Worm (Caenorhabditis elegans) whole organism, young adult: ENCODE results near the gene ZK1307.1.
A peak's percentile ranks its signal among the peaks of the same experiment; 100 is the strongest.

Experiments
- B0019.2 ChIP-seq: fragments of 200-800 bp; sonication (Bioruptor generic); conservative IDR thresholded peaks from 2 replicates; pipeline ENCODE4 v1.3.6; 2022; ENCODE audit warnings: missing genetic modification reagents, missing genetic modification characterization, missing compliant biosample characterization
- C06A6.2 ChIP-seq: fragments of 200-800 bp; sonication (Bioruptor generic); conservative IDR thresholded peaks from 2 replicates; pipeline ENCODE4 v1.3.6; 2022; ENCODE audit warnings: missing genetic modification characterization, missing compliant biosample characterization
- F22D6.2 ChIP-seq: sonication (generic microtip); optimal IDR thresholded peaks from 2 replicates; lab custom pipeline; 2016; ENCODE audit warnings: mild to moderate bottlenecking, missing genetic modification characterization, missing compliant biosample characterization
- F52B5.7 ChIP-seq: sonication (generic microtip); optimal IDR thresholded peaks from 2 replicates; lab custom pipeline; 2016; ENCODE audit warnings: mild to moderate bottlenecking, missing genetic modification characterization, missing compliant biosample characterization
- F57C9.4 ChIP-seq: sonication (generic microtip); optimal IDR thresholded peaks from 2 replicates; lab custom pipeline; 2017; ENCODE audit warnings: mild to moderate bottlenecking, missing genetic modification characterization, missing compliant biosample characterization
- K11D2.4 ChIP-seq: fragments of 200-800 bp; sonication (Bioruptor generic); IDR thresholded peaks from 2 replicates; pipeline ENCODE4 v1.3.6; 2022; ENCODE audit warnings: missing genetic modification reagents, missing genetic modification characterization, missing compliant biosample characterization
- K12H6.12 ChIP-seq: fragments of 200-800 bp; sonication (Bioruptor generic); optimal IDR thresholded peaks from 2 replicates; lab custom pipeline; 2018; ENCODE audit warnings: mild to moderate bottlenecking, missing genetic modification characterization, missing compliant biosample characterization
- Y67H2A.10 ChIP-seq: fragments of 200-800 bp; sonication (Bioruptor generic); conservative IDR thresholded peaks from 2 replicates; pipeline ENCODE4 v1.3.6; 2022; ENCODE audit warnings: missing genetic modification reagents, missing genetic modification characterization, missing compliant biosample characterization
- Y79H2A.3 ChIP-seq: fragments of 200-800 bp; sonication (Bioruptor generic); conservative IDR thresholded peaks from 2 replicates; pipeline ENCODE4 v1.3.6; 2022; ENCODE audit warnings: missing genetic modification reagents, missing genetic modification characterization, missing compliant biosample characterization
- ama-1 ChIP-seq, 3 experiments: fragments of 150-350 bp in 1 of 3; sonication (generic microtip) in 2 of 3; optimal IDR thresholded peaks; 2 replicates each; lab custom pipeline; 2014 to 2018; ENCODE audit warnings: missing biosample characterization in 2 of 3, missing genetic modification characterization in 2 of 3, missing genetic modification reagents in 2 of 3
- athp-1 ChIP-seq: sonication (generic microtip); optimal IDR thresholded peaks from 2 replicates; lab custom pipeline; 2017; ENCODE audit warnings: mild to moderate bottlenecking, missing genetic modification characterization, missing compliant biosample characterization
- attf-5 ChIP-seq: fragments of 200-800 bp; sonication (Bioruptor generic); optimal IDR thresholded peaks from 2 replicates; lab custom pipeline; 2018; ENCODE audit warnings: mild to moderate bottlenecking, missing genetic modification characterization, missing compliant biosample characterization
- ccch-3 ChIP-seq: fragments of 200-800 bp; sonication (Bioruptor generic); optimal IDR thresholded peaks from 2 replicates; lab custom pipeline; 2018; ENCODE audit warnings: mild to moderate bottlenecking, missing genetic modification characterization, missing compliant biosample characterization
- cebp-1 ChIP-seq, 2 experiments: fragments of 200-800 bp in 1 of 2; sonication (Bioruptor generic) in 1 of 2; sonication (generic microtip) in 1 of 2; IDR thresholded peaks in 1 of 2; optimal IDR thresholded peaks in 1 of 2; 2 replicates each; pipeline versions ENCODE4 v1.3.6 to Lab custom; 2017 to 2022; ENCODE audit warnings: missing compliant biosample characterization in 2 of 2, missing genetic modification characterization in 2 of 2, mild to moderate bottlenecking in 1 of 2, missing genetic modification reagents in 1 of 2, moderate library complexity in 1 of 2
- ceh-91 ChIP-seq: fragments of 200-800 bp; sonication (Bioruptor generic); IDR thresholded peaks from 2 replicates; pipeline ENCODE4 v1.3.6; 2022; ENCODE audit warnings: missing genetic modification reagents, missing genetic modification characterization, missing compliant biosample characterization
- die-1 ChIP-seq: sonication (generic microtip); optimal IDR thresholded peaks from 2 replicates; lab custom pipeline; 2016; ENCODE audit warnings: missing genotype, mild to moderate bottlenecking, missing genetic modification characterization, missing compliant biosample characterization
- efl-1 ChIP-seq: fragments of 150-350 bp; optimal IDR thresholded peaks from 2 replicates; lab custom pipeline; 2014; ENCODE audit warnings: missing biosample characterization, missing genetic modification reagents, missing genetic modification characterization
- ekl-4 ChIP-seq: fragments of 200-800 bp; sonication (Bioruptor generic); IDR thresholded peaks from 2 replicates; pipeline ENCODE4 v1.3.6; 2022; ENCODE audit warnings: missing genetic modification reagents, missing genetic modification characterization, missing compliant biosample characterization
- fkh-3 ChIP-seq: sonication (generic microtip); optimal IDR thresholded peaks from 2 replicates; lab custom pipeline; 2016; ENCODE audit warnings: mild to moderate bottlenecking, missing genetic modification characterization, missing compliant biosample characterization
- him-1 ChIP-seq: sonication (generic microtip); optimal IDR thresholded peaks from 2 replicates; lab custom pipeline; 2016; ENCODE audit warnings: missing genotype, missing genetic modification reagents, missing genetic modification characterization, missing compliant biosample characterization
- hlh-12 ChIP-seq: sonication (generic microtip); optimal IDR thresholded peaks from 2 replicates; lab custom pipeline; 2016; ENCODE audit warnings: missing genetic modification characterization, missing compliant biosample characterization
- hsf-1 ChIP-seq: fragments of 200-800 bp; sonication (Bioruptor generic); IDR thresholded peaks from 2 replicates; pipeline ENCODE4 v1.3.6; 2022; ENCODE audit warnings: missing genetic modification reagents, missing genetic modification characterization, missing compliant biosample characterization
- let-526 ChIP-seq: fragments of 200-800 bp; sonication (Bioruptor generic); IDR thresholded peaks from 2 replicates; pipeline ENCODE4 v1.3.6; 2022; ENCODE audit warnings: missing genetic modification reagents, missing genetic modification characterization, missing compliant biosample characterization
- lin-26 ChIP-seq: fragments of 200-800 bp; sonication (Bioruptor generic); IDR thresholded peaks from 2 replicates; pipeline ENCODE4 v1.3.6; 2022; ENCODE audit warnings: missing genetic modification reagents, missing genetic modification characterization, missing compliant biosample characterization
- lin-35 ChIP-seq, 3 experiments: fragments of 150-350 bp in 2 of 3; sonication (generic microtip) in 1 of 3; optimal IDR thresholded peaks; 2 replicates each; lab custom pipeline; 2014 to 2018; ENCODE audit warnings: missing biosample characterization in 3 of 3, missing genetic modification characterization in 3 of 3, missing genetic modification reagents in 3 of 3
- madf-3 ChIP-seq: fragments of 200-800 bp; sonication (Bioruptor generic); IDR thresholded peaks from 2 replicates; pipeline ENCODE4 v1.3.6; 2022; ENCODE audit warnings: missing genetic modification reagents, missing genetic modification characterization, missing compliant biosample characterization
- mcd-1 ChIP-seq: fragments of 200-800 bp; sonication (Bioruptor generic); IDR thresholded peaks from 2 replicates; pipeline ENCODE4 v1.3.6; 2022; ENCODE audit warnings: missing genetic modification reagents, missing genetic modification characterization, missing compliant biosample characterization
- mes-4 ChIP-seq: sonication (generic microtip); optimal IDR thresholded peaks from 2 replicates; lab custom pipeline; 2016; ENCODE audit warnings: missing genotype, missing genetic modification characterization, missing compliant biosample characterization
- nhr-80 ChIP-seq: sonication (generic microtip); optimal IDR thresholded peaks from 2 replicates; lab custom pipeline; 2016; ENCODE audit warnings: missing genetic modification characterization, missing compliant biosample characterization
- nhr-90 ChIP-seq: sonication (generic microtip); optimal IDR thresholded peaks from 2 replicates; lab custom pipeline; 2016; ENCODE audit warnings: missing genotype, mild to moderate bottlenecking, missing genetic modification characterization, missing compliant biosample characterization
- pha-4 ChIP-seq: fragments of 150-350 bp; sonication (generic microtip); optimal IDR thresholded peaks from 2 replicates; lab custom pipeline; 2014; ENCODE audit warnings: missing biosample characterization, missing genetic modification reagents, missing genetic modification characterization
- snpc-1.3 ChIP-seq: sonication (generic microtip); optimal IDR thresholded peaks from 2 replicates; lab custom pipeline; 2017; ENCODE audit warnings: missing genetic modification characterization, mild to moderate bottlenecking, missing compliant biosample characterization, antibody characterized with exemption, moderate library complexity, missing genotype, missing genetic modification reagents; ENCODE audit not compliant: insufficient read depth
- unc-130 ChIP-seq: sonication (generic microtip); optimal IDR thresholded peaks from 2 replicates; lab custom pipeline; 2016; ENCODE audit warnings: missing genetic modification reagents, missing genetic modification characterization, missing compliant biosample characterization
- unc-62 ChIP-seq: fragments of 150-350 bp; optimal IDR thresholded peaks from 2 replicates; lab custom pipeline; 2014; ENCODE audit warnings: missing biosample characterization, missing genetic modification reagents, missing genetic modification characterization
- ztf-6 ChIP-seq: fragments of 200-800 bp; sonication (Bioruptor generic); IDR thresholded peaks from 2 replicates; pipeline ENCODE4 v1.3.6; 2022; ENCODE audit warnings: missing genetic modification reagents, missing genetic modification characterization, missing compliant biosample characterization

Gene ZK1307.1

ce11 chrII:9609296-9609695 is 46.1 kb downstream of the ZK1307.1 start, which contains the start of gene pap-2:
TSS of gene pap-2 (minus strand) at chrII:9609396.
- TF ChIP-seq him-1 (tag; lab: Kevin White, UChicago) (no peak), nhr-90 (tag; lab: Kevin White, UChicago) (no peak), C06A6.2 (GFP tag; lab: Robert Waterston, UW) (no peak), unc-130 (GFP tag; lab: Kevin White, UChicago) (no peak)

ce11 chrII:9607137-9607536 is 48.2 kb downstream of the ZK1307.1 start:
- TF ChIP-seq die-1 (tag; lab: Kevin White, UChicago), result no peak
- TF ChIP-seq B0019.2 (GFP tag; lab: Robert Waterston, UW), result no peak
- no peak for TF ChIP-seq F57C9.4 (tag; lab: Kevin White, UChicago)
- peak; percentile 19 for TF ChIP-seq pha-4 (tag; lab: Kevin White, UChicago)
- TF ChIP-seq nhr-80 (tag; lab: Kevin White, UChicago), result peak; percentile 15
- no peak for TF ChIP-seq hlh-12
- no peak for TF ChIP-seq snpc-1.3 (tag; lab: Kevin White, UChicago)
- TF ChIP-seq, all 124 proteins: peak for 2

ce11 chrII:9606485-9607036 is 48.8 kb downstream of the ZK1307.1 start:
- peak; percentile 59; the same call in 1 of the 2 replicates for TF ChIP-seq cebp-1 (GFP tag; IDR thresholded peaks at IDR 0.05; lab: Robert Waterston, UW)
- TF ChIP-seq cebp-1 (tag; optimal IDR thresholded peaks at IDR 0.05; lab: Kevin White, UChicago), result peak; percentile 82
- no peak for TF ChIP-seq lin-35 (GFP tag; optimal IDR thresholded peaks at IDR 0.05; lab: Kevin White, UChicago)
- TF ChIP-seq ceh-91 (GFP tag; lab: Robert Waterston, UW), result no peak
- TF ChIP-seq K12H6.12 (tag; lab: Kevin White, UChicago), result peak; percentile 45
- TF ChIP-seq unc-62 (GFP tag; lab: Kevin White, UChicago), result no peak
- TF ChIP-seq F52B5.7 (tag; lab: Kevin White, UChicago), result no peak
- TF ChIP-seq attf-5 (GFP tag; lab: Kevin White, UChicago), result peak; percentile 28
- TF ChIP-seq ccch-3 (GFP tag; lab: Kevin White, UChicago), result no peak

- no peak for TF ChIP-seq ama-1 (optimal IDR thresholded peaks at IDR 0.05; lab: Kevin White, UChicago)
- TF ChIP-seq ama-1 (GFP tag; optimal IDR thresholded peaks at IDR 0.05; lab: Kevin White, UChicago), result no peak
- TF ChIP-seq K11D2.4, result 0 out of 2 replicates have a peak, but pooled peaks have one; percentile 30
Observed at ce11 chrII:9605954-9606353, 49.4 kb downstream of the ZK1307.1 start.

ce11 chrII:9605336-9605735 is 50.0 kb downstream of the ZK1307.1 start, which contains the start of gene nhr-19:
TSS of gene nhr-19 (minus strand) at chrII:9605526.
- no peak for TF ChIP-seq athp-1 (tag; lab: Kevin White, UChicago)
- no peak for TF ChIP-seq fkh-3 (tag; lab: Kevin White, UChicago)
- no peak for TF ChIP-seq let-526 (GFP tag; lab: Robert Waterston, UW)
- TF ChIP-seq Y79H2A.3 (GFP tag; lab: Robert Waterston, UW), result no peak
- no peak for TF ChIP-seq lin-26 (GFP tag; lab: Robert Waterston, UW)
- TF ChIP-seq nhr-80 (tag; lab: Kevin White, UChicago), result no peak
- TF ChIP-seq mcd-1, result no peak
- TF ChIP-seq mes-4, result no peak
- TF ChIP-seq ama-1 (optimal IDR thresholded peaks at IDR 0.05; lab: Kevin White, UChicago), result no peak
- TF ChIP-seq ama-1 (GFP tag; optimal IDR thresholded peaks at IDR 0.05; lab: Kevin White, UChicago), result no peak
- TF ChIP-seq Y67H2A.10 (GFP tag; lab: Robert Waterston, UW), result no peak
- no peak for TF ChIP-seq K12H6.12 (tag; lab: Kevin White, UChicago)
- no peak for TF ChIP-seq madf-3 (GFP tag; lab: Robert Waterston, UW)
- no peak for TF ChIP-seq attf-5 (GFP tag; lab: Kevin White, UChicago)
- TF ChIP-seq efl-1 (GFP tag; lab: Kevin White, UChicago), result no peak
- TF ChIP-seq ztf-6 (GFP tag; lab: Robert Waterston, UW), result no peak
- TF ChIP-seq unc-130 (GFP tag; lab: Kevin White, UChicago), result no peak
- no peak for TF ChIP-seq ekl-4 (GFP tag; lab: Robert Waterston, UW)
- TF ChIP-seq hsf-1 (GFP tag; lab: Robert Waterston, UW), result no peak
- no peak for TF ChIP-seq ceh-91 (GFP tag; lab: Robert Waterston, UW)
- no peak for TF ChIP-seq F22D6.2
